Fruit fly (Drosophila melanogaster): ENCODE results near the gene CG43997.

CG43997 gene

dm6 chrX:17023199-17023598, at the start of gene CG43997:
Gene CG43997, plus strand, starts transcription at chrX:17023499.
- TF ChIP-seq CG10654 (GFP tag; optimal IDR thresholded peaks at IDR 0.05): no peak
- no peak for TF ChIP-seq chm (GFP tag; IDR thresholded peaks at IDR 0.05)
- TF ChIP-seq her (GFP tag; optimal IDR thresholded peaks at IDR 0.05): no peak
- no peak for TF ChIP-seq disco-r (GFP tag; optimal IDR thresholded peaks at IDR 0.05)
- no peak for TF ChIP-seq CG15073 (GFP tag; optimal IDR thresholded peaks at IDR 0.05)
- TF ChIP-seq CG8388 (GFP tag; optimal IDR thresholded peaks at IDR 0.05): no peak
- TF ChIP-seq wor (GFP tag; IDR thresholded peaks at IDR 0.05): no peak
- no peak for TF ChIP-seq tap (tag; optimal IDR thresholded peaks at IDR 0.05)
- no peak for TF ChIP-seq gcm (GFP tag; optimal IDR thresholded peaks at IDR 0.05)
- TF ChIP-seq CG13287 (GFP tag; IDR thresholded peaks at IDR 0.05; ENCODE audit: partially characterized antibody): no peak

dm6 chrX:16986928-16987327, 36.4 kb upstream of the CG43997 start:
- TF ChIP-seq crp (GFP tag; optimal IDR thresholded peaks at IDR 0.05) (peak in 1 of 2 experiments; percentile 14), Dp (GFP tag; optimal IDR thresholded peaks at IDR 0.05) (peak; percentile 5), Vsx1 (GFP tag; optimal IDR thresholded peaks at IDR 0.05) (no peak), ham (GFP tag; IDR thresholded peaks at IDR 0.05) (no peak), mirr (GFP tag; optimal IDR thresholded peaks at IDR 0.05) (no peak), dimm (GFP tag; IDR thresholded peaks at IDR 0.05) (no peak), Ptx1 (GFP tag; IDR thresholded peaks at IDR 0.05) (no peak), oc (tag; optimal IDR thresholded peaks at IDR 0.05) (no peak), CG18599 (GFP tag; optimal IDR thresholded peaks at IDR 0.05) (peak; percentile 4), CG12391 (tag; optimal IDR thresholded peaks at IDR 0.05) (no peak), CG31365 (tag; optimal IDR thresholded peaks at IDR 0.05) (no peak), CG13424 (tag; optimal IDR thresholded peaks at IDR 0.05) (no peak), Oaz (GFP tag; IDR thresholded peaks at IDR 0.05) (no peak), CG34376 (GFP tag; optimal IDR thresholded peaks at IDR 0.05) (peak; percentile 8), CG1647 (GFP tag; optimal IDR thresholded peaks at IDR 0.05) (no peak), org-1 (GFP tag; optimal IDR thresholded peaks at IDR 0.05) (no peak), cg (GFP tag; optimal IDR thresholded peaks at IDR 0.05) (peak; percentile 30), CG11398 (GFP tag; optimal IDR thresholded peaks at IDR 0.05) (no peak), psq (GFP tag; optimal IDR thresholded peaks at IDR 0.05) (no peak), HHEX (GFP tag; optimal IDR thresholded peaks at IDR 0.05) (no peak), jigr1 (GFP tag; IDR thresholded peaks at IDR 0.05) (no peak), usp (GFP tag; optimal IDR thresholded peaks at IDR 0.05) (no peak), CG6791 (GFP tag; IDR thresholded peaks at IDR 0.05; ENCODE audit: partially characterized antibody) (no peak), Ada2b (GFP tag; IDR thresholded peaks at IDR 0.05) (no peak), Deaf1 (tag; optimal IDR thresholded peaks at IDR 0.05) (peak; percentile 52), ewg (GFP tag; optimal IDR thresholded peaks at IDR 0.05) (peak; percentile 64), CG5953 (GFP tag; IDR thresholded peaks at IDR 0.05) (no peak), HLH54F (GFP tag; optimal IDR thresholded peaks at IDR 0.05) (no peak), Dfd (GFP tag; optimal IDR thresholded peaks at IDR 0.05) (no peak), abd-A (tag; optimal IDR thresholded peaks at IDR 0.05) (peak; percentile 61), run (tag; optimal IDR thresholded peaks at IDR 0.05) (no peak), twi (tag; optimal IDR thresholded peaks at IDR 0.05) (no peak), Hmr (GFP tag; optimal IDR thresholded peaks at IDR 0.05) (no peak), ci (GFP tag; IDR thresholded peaks at IDR 0.05) (no peak), Oli (tag; optimal IDR thresholded peaks at IDR 0.05) (no peak), CG15514 (GFP tag; optimal IDR thresholded peaks at IDR 0.05) (peak; percentile 16), CG13894 (tag; optimal IDR thresholded peaks at IDR 0.05) (peak; percentile 1), Mad (GFP tag; optimal IDR thresholded peaks at IDR 0.05) (no peak), grau (tag; optimal IDR thresholded peaks at IDR 0.05) (no peak), CG18011 (GFP tag; optimal IDR thresholded peaks at IDR 0.05) (no peak)
